Fruit fly (Drosophila melanogaster) ovary, adult (tissue): ENCODE results near the gene Ca-beta.

ENCODE experiments used
- CG17801 ChIP-seq: fragments of 200-800 bp; optimal IDR thresholded peaks from 2 replicates; lab custom pipeline; 2019; ENCODE audit warnings: missing biosample characterization, mild to moderate bottlenecking, missing genetic modification characterization, moderate library complexity; ENCODE audit not compliant: partially characterized antibody

Ca-beta gene

DNA sequence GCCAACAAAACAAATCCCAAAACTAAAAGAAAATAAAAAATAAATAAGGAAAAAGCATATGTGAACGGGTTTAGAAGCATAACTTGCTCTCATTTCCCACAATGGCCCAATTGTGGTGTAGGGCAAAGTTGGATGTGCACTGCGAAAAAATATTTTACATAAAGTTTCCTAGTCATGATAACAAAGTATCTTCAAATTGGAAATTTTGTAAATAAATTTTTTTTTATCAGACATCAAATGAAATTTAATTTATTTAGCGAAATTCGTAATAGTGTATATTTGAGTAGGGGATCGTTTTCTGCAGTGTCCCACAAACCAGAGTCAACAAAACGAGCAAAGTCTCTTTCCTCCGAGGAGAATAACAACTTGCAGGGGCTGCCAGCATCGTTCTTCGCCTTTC lies 19.2 kb downstream of the Ca-beta start:
- TF ChIP-seq CG17801 (GFP tag; lab: Kevin White, UChicago) = no peak

DNA sequence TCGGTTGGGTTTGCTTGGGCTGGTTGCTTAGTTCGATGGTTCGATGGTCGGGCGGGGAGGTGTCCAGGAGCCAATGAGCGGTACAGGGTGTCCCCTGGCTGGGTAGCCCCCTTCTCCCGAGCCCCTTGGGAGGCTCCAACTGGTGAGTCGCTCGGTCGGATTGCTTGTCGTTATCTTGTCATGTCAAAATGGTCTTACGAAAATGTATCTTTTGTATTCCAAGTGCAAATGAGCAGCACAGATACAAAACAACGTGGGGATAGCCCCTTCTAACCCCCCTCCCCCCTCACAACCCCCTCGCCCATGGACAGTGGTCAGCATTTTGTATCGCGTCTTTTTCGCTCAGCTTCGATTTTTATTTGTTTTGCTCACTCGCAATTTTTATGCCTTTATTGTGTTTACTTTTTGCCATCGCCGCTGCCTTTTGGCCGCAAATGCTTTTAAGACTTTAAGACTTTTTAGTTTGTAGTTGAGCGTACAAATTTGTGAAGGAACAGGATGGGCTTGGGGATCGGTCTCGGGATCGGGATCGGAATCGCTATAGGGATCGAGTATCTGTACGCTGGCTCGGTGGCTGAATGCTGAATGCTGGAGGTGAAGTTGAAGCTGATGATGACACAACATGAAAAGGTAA lies 20.6 kb downstream of the Ca-beta start:
- no peak for TF ChIP-seq CG17801 (GFP tag; lab: Kevin White, UChicago)

DNA sequence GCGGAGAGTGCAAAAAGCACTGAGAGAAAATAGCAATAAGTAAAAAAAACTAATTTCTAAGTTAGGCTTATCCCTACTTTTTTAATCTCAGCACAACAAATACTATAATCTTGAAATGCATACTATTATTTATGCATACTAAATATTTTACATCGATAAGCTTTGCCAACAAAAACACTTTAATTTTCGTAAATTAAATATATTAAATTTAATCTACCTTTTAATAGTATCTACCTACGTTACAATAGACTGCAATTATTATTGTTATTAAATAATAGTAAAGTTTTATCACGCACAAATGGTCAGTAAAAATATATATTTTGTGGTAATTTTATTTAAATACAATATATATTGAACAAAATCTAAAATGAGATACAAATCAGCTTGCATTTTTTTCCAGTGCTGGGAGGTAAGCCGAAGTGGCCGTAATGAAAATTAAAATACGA lies 21.2 kb downstream of the Ca-beta start:
- no peak for TF ChIP-seq CG17801 (GFP tag; lab: Kevin White, UChicago)

DNA sequence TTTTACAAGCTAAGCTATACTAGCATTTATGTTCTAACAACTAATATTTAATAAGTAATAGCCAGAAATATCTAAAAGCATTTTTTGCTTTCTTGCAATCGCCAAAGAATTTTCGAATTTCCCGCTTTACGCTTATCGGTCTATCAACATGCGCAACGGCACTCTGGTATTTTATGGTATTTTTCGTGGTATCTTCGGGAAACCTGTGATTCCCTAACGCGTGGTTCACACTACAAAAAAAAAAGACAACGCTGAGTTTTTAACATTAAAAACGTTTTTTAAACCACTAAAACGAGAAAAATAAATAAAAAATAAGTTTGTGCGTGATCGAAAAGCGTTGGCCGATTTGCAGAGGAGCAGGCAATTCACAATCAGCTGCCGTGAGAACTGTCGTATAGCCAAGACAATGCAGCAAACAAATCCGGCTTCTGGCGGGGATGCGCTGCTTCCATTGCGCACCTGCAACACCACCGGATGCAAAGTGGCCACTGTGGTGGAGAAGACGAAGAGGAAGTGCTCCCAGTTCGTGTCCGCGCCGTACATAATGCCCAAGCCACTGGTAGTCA lies 24.4 kb downstream of the Ca-beta start, which contains the start of gene Boh2:
Gene Boh2, plus strand, starts transcription at position 207 of the 566 bp plus-strand sequence.
- TF ChIP-seq CG17801 (GFP tag; lab: Kevin White, UChicago) = peak; percentile 50

DNA sequence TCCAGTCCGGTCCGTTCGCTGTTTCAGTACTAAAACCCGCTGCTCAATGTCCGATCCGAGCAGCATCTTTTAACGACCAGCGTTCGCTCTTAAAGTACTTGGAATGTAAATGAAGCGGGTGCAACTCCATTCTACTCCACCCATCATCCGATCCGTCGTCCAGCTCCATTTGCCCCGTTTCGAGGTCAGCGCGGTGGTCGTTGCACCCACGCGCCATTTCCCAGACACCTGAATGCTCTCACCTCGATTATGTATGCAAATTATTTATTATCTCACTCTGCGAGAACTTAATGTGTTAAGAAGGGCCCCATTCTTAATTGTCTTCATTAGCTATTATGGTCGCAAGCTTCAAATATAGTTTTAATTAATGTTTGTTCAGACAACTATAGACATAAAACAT lies 25.0 kb downstream of the Ca-beta start:
- TF ChIP-seq CG17801 (GFP tag; lab: Kevin White, UChicago) = no peak

DNA sequence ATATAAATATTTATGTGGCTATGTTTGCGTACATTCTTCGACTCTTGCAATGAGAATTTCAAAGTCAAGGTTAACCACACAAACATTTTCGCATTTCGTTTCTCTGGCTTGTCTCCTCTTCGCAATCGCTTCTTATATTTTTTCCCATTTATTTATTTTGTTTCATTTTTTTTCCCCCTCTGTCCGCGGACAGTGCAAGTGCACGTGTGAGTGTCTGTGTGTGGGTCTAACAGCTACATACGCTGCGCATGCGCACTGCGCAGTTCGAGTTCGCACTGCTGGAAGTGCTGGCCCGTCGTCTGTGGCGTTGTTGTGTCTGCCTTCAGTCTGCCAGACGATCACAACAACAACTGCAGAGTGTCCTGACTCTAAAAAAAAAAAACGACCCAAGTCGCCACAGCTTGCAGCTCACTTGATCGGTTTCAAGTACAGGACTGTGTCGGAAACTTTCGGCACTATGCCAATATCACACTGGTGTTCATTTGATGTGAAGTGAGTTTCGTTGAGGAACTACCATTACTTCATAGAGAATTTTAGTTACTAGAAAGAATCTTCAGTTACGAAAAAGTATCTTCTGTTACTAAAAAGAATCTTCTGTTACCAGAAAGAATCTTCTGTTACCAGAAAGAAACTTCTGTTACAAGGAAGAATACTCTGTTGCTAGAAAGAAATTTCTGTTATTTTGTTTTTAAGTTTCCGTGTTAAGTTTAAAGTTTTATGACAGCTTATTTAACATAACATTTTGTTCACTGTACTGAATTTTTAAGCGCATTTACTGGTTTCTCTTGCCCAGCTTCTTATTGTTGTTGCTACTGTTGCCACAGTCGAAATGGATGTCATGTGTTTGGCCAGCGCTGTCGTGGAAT lies 27.7 kb downstream of the Ca-beta start:
- no peak for TF ChIP-seq CG17801 (GFP tag; lab: Kevin White, UChicago)

DNA sequence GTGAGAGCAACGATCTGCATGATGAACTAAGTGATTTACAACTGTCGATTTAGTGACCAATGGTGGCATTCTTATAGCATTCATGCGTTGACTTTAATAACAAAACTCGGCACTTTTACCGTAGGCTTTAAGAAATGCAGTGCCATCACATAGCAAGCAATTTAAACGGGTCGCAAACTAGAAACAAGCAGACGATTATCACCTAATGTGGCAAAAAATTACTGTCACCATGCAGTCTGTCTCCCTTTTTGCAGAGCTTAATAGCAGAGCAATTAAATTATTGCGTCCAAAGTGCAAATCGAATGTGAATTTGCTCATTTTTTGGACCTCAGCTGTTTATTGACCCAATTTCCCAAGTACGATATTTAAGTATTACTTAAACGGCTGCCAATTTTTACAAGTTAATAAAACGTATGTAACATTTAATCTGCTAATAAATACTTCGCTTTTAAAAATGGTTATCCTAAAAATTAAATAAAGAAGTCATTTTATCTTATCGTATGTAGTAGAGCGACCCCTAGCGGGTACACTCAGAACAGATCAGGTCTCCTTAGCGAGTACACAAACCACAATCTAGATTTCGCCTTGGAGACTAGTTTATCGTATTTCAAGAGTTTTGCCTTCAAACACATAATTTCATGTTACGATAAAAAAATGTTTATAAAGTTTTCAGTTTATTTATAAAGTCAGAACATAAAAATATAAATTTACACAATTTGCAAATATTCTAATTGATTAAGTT lies 31.6 kb downstream of the Ca-beta start, which contains the start of gene Vm32E:
Gene Vm32E, minus strand, starts transcription at position 51 of the 742 bp plus-strand sequence.
- no peak for TF ChIP-seq CG17801 (GFP tag; lab: Kevin White, UChicago)

DNA sequence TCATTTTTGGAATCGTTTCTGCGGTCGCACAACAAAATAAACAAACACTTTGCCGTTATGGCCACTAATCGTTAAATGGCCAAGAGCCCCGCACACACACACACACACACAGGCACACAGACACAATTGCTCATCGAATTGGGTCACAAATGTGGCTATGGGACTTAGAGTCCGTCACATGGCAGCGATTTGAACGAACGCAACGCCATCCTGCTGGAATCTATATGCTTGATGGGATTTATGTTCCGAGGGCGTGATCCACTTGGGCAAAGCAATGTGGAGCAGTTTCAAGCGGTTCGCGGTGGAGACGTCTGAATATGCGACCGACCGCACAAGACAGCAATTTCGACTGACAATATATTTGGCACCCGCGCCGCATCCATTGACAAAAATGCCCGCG lies 32.8 kb downstream of the Ca-beta start:
- TF ChIP-seq CG17801 (GFP tag; lab: Kevin White, UChicago) = no peak

DNA sequence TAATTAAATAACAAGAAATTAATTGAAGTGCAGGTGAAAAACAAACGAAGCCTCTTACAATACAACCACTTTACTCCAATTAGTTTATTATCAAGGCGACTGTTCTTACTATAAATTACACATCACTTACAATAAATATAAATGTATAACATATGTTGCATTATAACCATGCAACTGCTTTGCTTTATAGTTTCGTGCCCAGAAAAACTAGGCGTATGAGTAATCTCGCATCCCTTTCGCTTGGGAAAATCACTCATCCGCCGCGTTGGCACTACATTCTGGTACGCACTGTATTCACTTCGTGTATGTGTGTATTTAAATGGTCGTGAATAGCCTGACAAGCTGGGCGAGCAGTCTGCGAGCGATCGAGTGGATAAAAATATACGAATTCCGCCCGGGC lies 33.4 kb downstream of the Ca-beta start:
- TF ChIP-seq CG17801 (GFP tag; lab: Kevin White, UChicago) = no peak

DNA sequence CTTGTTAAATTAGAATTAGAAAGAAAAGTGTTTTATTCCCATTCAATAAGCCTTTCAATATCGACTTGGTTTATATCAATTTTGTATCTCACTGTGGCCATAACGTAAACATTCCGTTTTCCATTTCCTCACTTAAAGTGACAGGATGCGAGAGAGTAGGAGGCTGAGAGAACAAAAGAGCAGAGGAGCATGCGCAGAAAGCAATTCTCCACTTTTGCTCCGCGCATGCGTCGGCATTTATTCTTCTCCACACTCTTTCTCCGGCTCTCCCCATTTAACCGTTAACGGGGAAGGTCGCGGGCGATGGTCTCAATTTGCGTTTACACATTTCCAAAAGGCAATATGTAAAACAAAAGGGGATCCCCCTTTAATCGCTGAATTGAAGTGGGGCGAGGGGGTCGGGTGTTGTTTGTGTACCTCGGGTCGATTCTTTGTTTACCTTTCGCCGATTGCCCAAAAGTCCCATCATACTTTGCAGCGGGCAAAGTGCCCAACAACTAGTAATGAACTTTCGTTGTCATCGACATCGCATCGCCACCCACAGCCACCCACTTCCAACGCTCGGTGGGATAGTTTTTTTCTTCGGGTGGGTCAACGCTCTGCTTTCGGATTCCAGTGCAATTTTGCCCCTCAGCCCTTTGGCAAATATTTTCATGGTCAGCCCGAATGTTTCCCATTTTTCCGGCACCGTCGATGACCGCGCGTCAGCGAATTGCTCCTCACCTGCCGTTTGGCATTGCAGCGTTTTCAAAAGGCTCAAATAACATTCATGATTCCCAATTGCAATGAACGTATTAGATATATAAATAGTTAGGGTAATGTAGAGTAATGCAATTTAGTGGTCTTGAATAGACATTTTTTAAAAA lies 34.4 kb downstream of the Ca-beta start:
- no peak for TF ChIP-seq CG17801 (GFP tag; lab: Kevin White, UChicago)

DNA sequence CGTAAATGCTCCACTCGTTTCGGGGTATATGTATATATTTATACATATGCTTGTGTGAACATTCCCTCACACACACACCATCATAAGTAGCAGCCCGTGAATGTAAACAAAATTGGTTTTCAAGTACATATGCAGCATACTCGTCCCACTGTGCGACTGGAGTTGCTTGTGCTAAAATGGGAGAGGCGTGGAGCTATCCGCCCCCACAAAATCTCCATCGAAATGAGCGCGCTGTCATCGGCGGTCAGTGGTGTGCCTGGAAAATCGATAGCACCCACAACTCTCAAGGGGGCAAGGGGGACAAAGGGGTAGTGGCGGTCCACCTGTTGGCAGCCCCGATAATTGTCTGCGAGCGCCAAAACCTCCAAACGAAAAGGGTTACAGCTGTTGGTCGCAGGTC lies 35.3 kb downstream of the Ca-beta start:
- no peak for TF ChIP-seq CG17801 (GFP tag; lab: Kevin White, UChicago)

DNA sequence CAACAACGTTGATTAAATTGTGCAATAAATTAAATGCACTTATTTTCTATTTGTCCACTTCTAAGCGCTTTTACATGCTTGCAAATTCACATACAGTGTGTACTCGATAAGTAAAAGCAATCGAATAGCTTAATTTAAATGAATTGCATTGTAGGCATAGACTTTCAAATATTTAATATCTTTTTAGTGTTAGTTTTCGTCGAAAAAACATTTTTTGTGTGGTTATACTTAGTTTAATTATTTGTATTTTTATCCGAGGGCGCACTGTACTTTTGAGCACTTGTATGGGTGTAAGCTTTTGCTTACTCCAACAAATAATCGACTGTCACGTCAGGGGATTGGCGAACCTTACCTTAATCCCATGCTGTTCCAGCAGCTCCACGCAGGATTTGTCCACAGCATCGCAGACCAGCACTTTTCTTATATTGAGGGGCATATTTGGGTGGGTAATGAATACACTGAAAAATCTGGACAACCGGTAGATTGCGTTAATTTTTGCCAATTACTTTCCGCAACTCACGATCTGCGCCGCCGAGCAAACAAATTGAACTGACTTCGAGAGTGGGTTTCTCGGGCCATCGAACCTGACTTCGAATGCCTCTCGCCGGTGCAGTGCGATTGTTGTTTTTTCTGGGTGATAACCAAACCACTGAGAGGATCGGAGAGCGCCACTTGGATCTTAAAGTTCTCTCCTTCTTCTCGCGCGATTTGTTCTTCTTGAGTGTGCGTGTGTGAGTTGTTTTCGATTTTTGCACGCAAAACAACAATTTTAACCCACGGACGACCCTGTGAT lies 48.0 kb downstream of the Ca-beta start, which contains the start of gene CG6287:
Gene CG6287, minus strand, starts transcription at position 556 of the 793 bp plus-strand sequence.
- TF ChIP-seq CG17801 (GFP tag; lab: Kevin White, UChicago) = peak; percentile 99

DNA sequence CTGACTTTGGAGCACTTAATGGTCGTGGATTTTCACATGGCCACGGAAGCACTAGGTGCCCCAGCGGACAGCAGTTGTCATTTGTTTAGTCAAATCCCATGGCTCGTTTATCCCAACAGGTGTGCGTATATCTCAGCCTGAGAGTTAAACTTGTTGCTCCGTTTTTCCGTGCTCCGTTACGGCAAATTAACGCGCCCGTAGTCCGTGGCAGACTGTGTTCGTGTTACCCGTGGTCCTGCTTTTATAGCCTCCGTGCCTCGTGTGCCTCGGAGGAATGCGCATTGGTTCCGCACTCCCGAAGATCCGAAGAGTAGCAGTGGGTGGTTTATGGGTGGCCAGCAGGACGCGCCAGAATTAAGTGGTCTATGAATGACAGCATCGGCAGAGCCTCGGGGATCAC lies 54.4 kb downstream of the Ca-beta start, which contains the start of gene Gyc32E:
Gene Gyc32E, minus strand, starts transcription at position 133 of the 400 bp plus-strand sequence.
- no peak for TF ChIP-seq CG17801 (GFP tag; lab: Kevin White, UChicago)
